Fruit fly (Drosophila melanogaster): Measurements from ENCODE around the gene CG33494.

Gene CG33494

dm6 chr3R:25462642-25463317 is 32.2 kb downstream of the CG33494 start (continued):
- peak; percentile 1 for TF ChIP-seq lilli (GFP tag; optimal IDR thresholded peaks at IDR 0.05)
- no peak for TF ChIP-seq CG7357 (GFP tag; IDR thresholded peaks at IDR 0.05)
- TF ChIP-seq CG7987 (GFP tag; optimal IDR thresholded peaks at IDR 0.05): no peak
- TF ChIP-seq sug (tag; optimal IDR thresholded peaks at IDR 0.05): peak; percentile 12
- no peak for TF ChIP-seq CG13123 (GFP tag; optimal IDR thresholded peaks at IDR 0.05)
- TF ChIP-seq CG3407 (GFP tag; optimal IDR thresholded peaks at IDR 0.05): no peak
- no peak for TF ChIP-seq Nf-YA (GFP tag; IDR thresholded peaks at IDR 0.05)
- TF ChIP-seq nmo (GFP tag; optimal IDR thresholded peaks at IDR 0.05): peak; percentile 31
- no peak for TF ChIP-seq CTCF (GFP tag; optimal IDR thresholded peaks at IDR 0.05)
- TF ChIP-seq Usf (GFP tag; optimal IDR thresholded peaks at IDR 0.05): no peak
- no peak for TF ChIP-seq crol (GFP tag; IDR thresholded peaks at IDR 0.05)
- no peak for TF ChIP-seq nerfin-1 (tag; optimal IDR thresholded peaks at IDR 0.05)
- TF ChIP-seq Rfx (GFP tag; IDR thresholded peaks at IDR 0.05): peak; percentile 82; the same call in 1 of the 2 replicates
- TF ChIP-seq eve (GFP tag; optimal IDR thresholded peaks at IDR 0.05): peak in 1 of 2 experiments; percentile 53
- TF ChIP-seq oc (tag; optimal IDR thresholded peaks at IDR 0.05): peak; percentile 35
- no peak for TF ChIP-seq CG13894 (tag; optimal IDR thresholded peaks at IDR 0.05)
- no peak for TF ChIP-seq tll (GFP tag; optimal IDR thresholded peaks at IDR 0.05)
- no peak for TF ChIP-seq Doc2 (GFP tag; IDR thresholded peaks at IDR 0.05)
- TF ChIP-seq fd96Cb (tag; optimal IDR thresholded peaks at IDR 0.05): peak; percentile 7
- TF ChIP-seq Dek (tag; optimal IDR thresholded peaks at IDR 0.05): peak; percentile 39
- no peak; the same call in 1 of the 2 replicates for TF ChIP-seq esg (GFP tag; conservative IDR thresholded peaks at IDR 0.05)
- peak; percentile 51 for TF ChIP-seq Aef1 (GFP tag; IDR thresholded peaks at IDR 0.05)
- TF ChIP-seq wor (GFP tag; IDR thresholded peaks at IDR 0.05): no peak
- TF ChIP-seq CG4404 (GFP tag; IDR thresholded peaks at IDR 0.05): no peak
- TF ChIP-seq D (optimal IDR thresholded peaks at IDR 0.05): no peak
- no peak for TF ChIP-seq D (GFP tag; optimal IDR thresholded peaks at IDR 0.05)
- no peak for TF ChIP-seq Elba2 (GFP tag; optimal IDR thresholded peaks at IDR 0.05)
- TF ChIP-seq TFAM (GFP tag; optimal IDR thresholded peaks at IDR 0.05): no peak
- TF ChIP-seq jing (GFP tag; optimal IDR thresholded peaks at IDR 0.05): no peak
- TF ChIP-seq yki (optimal IDR thresholded peaks at IDR 0.05): no peak
- no peak for TF ChIP-seq H2.0 (GFP tag; IDR thresholded peaks at IDR 0.05)
- peak; percentile 64 for TF ChIP-seq Atf6 (GFP tag; IDR thresholded peaks at IDR 0.05)
- TF ChIP-seq CG8388 (GFP tag; optimal IDR thresholded peaks at IDR 0.05): peak; percentile 5
- no peak for TF ChIP-seq CG11696 (GFP tag; IDR thresholded peaks at IDR 0.05)
- no peak for TF ChIP-seq CG5953 (GFP tag; IDR thresholded peaks at IDR 0.05)
- TF ChIP-seq Dll (GFP tag; IDR thresholded peaks at IDR 0.05; ENCODE audit: partially characterized antibody): no peak
- no peak for TF ChIP-seq CG4854 (GFP tag; optimal IDR thresholded peaks at IDR 0.05)
- TF ChIP-seq Gsc (GFP tag; IDR thresholded peaks at IDR 0.05): no peak
- no peak for TF ChIP-seq toy (GFP tag; IDR thresholded peaks at IDR 0.05)
- no peak for TF ChIP-seq sc (optimal IDR thresholded peaks at IDR 0.05)
- TF ChIP-seq sc (GFP tag; optimal IDR thresholded peaks at IDR 0.05): no peak
- TF ChIP-seq amos (GFP tag; IDR thresholded peaks at IDR 0.05; ENCODE audit: partially characterized antibody): no peak
- TF ChIP-seq zf30C (GFP tag; optimal IDR thresholded peaks at IDR 0.05): no peak
- TF ChIP-seq tx (GFP tag; optimal IDR thresholded peaks at IDR 0.05): no peak
- no peak for TF ChIP-seq Hand (GFP tag; optimal IDR thresholded peaks at IDR 0.05)
- no peak for TF ChIP-seq h (optimal IDR thresholded peaks at IDR 0.05)
- TF ChIP-seq CG9609 (GFP tag; optimal IDR thresholded peaks at IDR 0.05): no peak
- TF ChIP-seq kni (GFP tag; optimal IDR thresholded peaks at IDR 0.05): peak; percentile 2
- TF ChIP-seq sqz (GFP tag; optimal IDR thresholded peaks at IDR 0.05): peak; percentile 72
- TF ChIP-seq pfk (GFP tag; optimal IDR thresholded peaks at IDR 0.05): no peak
- no peak for TF ChIP-seq Poxn (GFP tag; IDR thresholded peaks at IDR 0.05)
- peak; percentile 42 for TF ChIP-seq tap (tag; optimal IDR thresholded peaks at IDR 0.05)
